Worm (Caenorhabditis elegans) whole organism, L1 larva: Measurements from ENCODE around the gene cox-5A.

Source experiments
- F16B12.6 ChIP-seq: fragments of 150-350 bp; optimal IDR thresholded peaks from 2 replicates; lab custom pipeline; 2014; ENCODE audit warnings: missing biosample characterization, missing genetic modification characterization
- alr-1 ChIP-seq: fragments of 200-800 bp; sonication (Bioruptor generic); optimal IDR thresholded peaks from 2 replicates; lab custom pipeline; 2018; ENCODE audit warnings: borderline replicate concordance, mild to moderate bottlenecking, missing genetic modification characterization, missing compliant biosample characterization
- aly-2 ChIP-seq: fragments of 150-350 bp; optimal IDR thresholded peaks from 2 replicates; lab custom pipeline; 2014; ENCODE audit warnings: missing biosample characterization, missing genetic modification characterization
- ama-1 ChIP-seq: fragments of 150-350 bp; optimal IDR thresholded peaks from 2 replicates; lab custom pipeline; 2014
- ceh-63 ChIP-seq: fragments of 200-800 bp; sonication (Bioruptor generic); optimal IDR thresholded peaks from 2 replicates; lab custom pipeline; 2018; ENCODE audit warnings: mild to moderate bottlenecking, missing genetic modification characterization, missing compliant biosample characterization
- ceh-82 ChIP-seq, 3 experiments: fragments of 150-350 bp in 1 of 3; sonication (generic microtip) in 2 of 3; optimal IDR thresholded peaks; 2 replicates each; lab custom pipeline; 2014 to 2017; ENCODE audit warnings: missing biosample characterization in 3 of 3, missing genetic modification characterization in 3 of 3
- ceh-88 ChIP-seq: fragments of 200-800 bp; sonication (Bioruptor generic); IDR thresholded peaks from 2 replicates; pipeline ENCODE4 v1.3.6; 2022; ENCODE audit warnings: missing genetic modification characterization, missing compliant biosample characterization
- ceh-90 ChIP-seq: sonication (generic microtip); optimal IDR thresholded peaks from 2 replicates; lab custom pipeline; 2016; ENCODE audit warnings: missing genetic modification characterization, missing compliant biosample characterization
- dpl-1 ChIP-seq, 3 experiments: fragments of 150-350 bp in 2 of 3; sonication (generic microtip) in 1 of 3; optimal IDR thresholded peaks; 2 replicates each; lab custom pipeline; 2014 to 2017; ENCODE audit warnings: missing biosample characterization in 3 of 3, missing genetic modification characterization in 3 of 3, missing genetic modification reagents in 3 of 3
- dsc-1 ChIP-seq: sonication (generic microtip); optimal IDR thresholded peaks from 2 replicates; lab custom pipeline; 2016; ENCODE audit warnings: mild to moderate bottlenecking, missing genetic modification characterization, missing compliant biosample characterization
- efl-1 ChIP-seq, 4 experiments: fragments of 150-350 bp; optimal IDR thresholded peaks in 3 of 4; peaks in 1 of 4; 1 replicate in 1 of 4; 2 replicates in 3 of 4; lab custom pipeline; 2014; ENCODE audit warnings: missing biosample characterization in 2 of 4, missing genetic modification characterization in 2 of 4, missing genetic modification reagents in 2 of 4
- egl-27 ChIP-seq, 2 experiments: fragments of 150-350 bp in 1 of 2; sonication (generic microtip); optimal IDR thresholded peaks; 3 replicates each; lab custom pipeline; 2017 to 2018; ENCODE audit warnings: missing biosample characterization in 2 of 2, missing genetic modification characterization in 2 of 2, missing genetic modification reagents in 2 of 2
- ets-5 ChIP-seq: fragments of 200-800 bp; sonication (Bioruptor generic); IDR thresholded peaks from 2 replicates; pipeline ENCODE4 v1.3.6; 2022; ENCODE audit warnings: missing genetic modification characterization, missing compliant biosample characterization
- fkh-10 ChIP-seq: sonication (generic microtip); optimal IDR thresholded peaks from 2 replicates; lab custom pipeline; 2017; ENCODE audit warnings: missing biosample characterization, missing genetic modification reagents, missing genetic modification characterization
- fkh-4 ChIP-seq: sonication (generic microtip); optimal IDR thresholded peaks from 2 replicates; lab custom pipeline; 2016; ENCODE audit warnings: missing compliant biosample characterization, missing genetic modification characterization, borderline replicate concordance
- fos-1 ChIP-seq: fragments of 150-350 bp; optimal IDR thresholded peaks from 2 replicates; lab custom pipeline; 2014; ENCODE audit warnings: missing biosample characterization, missing genetic modification characterization
- grh-1 ChIP-seq: fragments of 200-800 bp; sonication (Bioruptor generic); IDR thresholded peaks from 2 replicates; pipeline ENCODE4 v1.3.6; 2022; ENCODE audit warnings: missing genetic modification reagents, missing genetic modification characterization, missing compliant biosample characterization
- hpl-2 ChIP-seq: fragments of 150-350 bp; optimal IDR thresholded peaks from 2 replicates; lab custom pipeline; 2014; ENCODE audit warnings: missing biosample characterization, missing genetic modification reagents, missing genetic modification characterization
- lin-14 ChIP-seq: fragments of 200-800 bp; sonication (Bioruptor generic); optimal IDR thresholded peaks from 2 replicates; lab custom pipeline; 2018; ENCODE audit warnings: mild to moderate bottlenecking, missing genetic modification characterization, moderate library complexity, missing compliant biosample characterization
- lin-15B ChIP-seq: fragments of 150-350 bp; sonication (generic microtip); optimal IDR thresholded peaks from 3 replicates; lab custom pipeline; 2014; ENCODE audit warnings: missing biosample characterization, missing genetic modification characterization
- lin-35 ChIP-seq, 2 experiments: fragments of 150-350 bp; optimal IDR thresholded peaks; 2 replicates each; lab custom pipeline; 2014; ENCODE audit warnings: missing biosample characterization in 2 of 2, missing genetic modification characterization in 2 of 2, missing genetic modification reagents in 2 of 2
- lin-39 ChIP-seq: fragments of 150-350 bp; optimal IDR thresholded peaks from 2 replicates; lab custom pipeline; 2014; ENCODE audit warnings: missing biosample characterization, missing genetic modification reagents, missing genetic modification characterization
- lsy-2 ChIP-seq, 2 experiments: fragments of 150-350 bp; optimal IDR thresholded peaks; 2 replicates each; lab custom pipeline; 2014; ENCODE audit warnings: missing biosample characterization in 2 of 2, missing genetic modification characterization in 2 of 2
- mdl-1 ChIP-seq, 2 experiments: fragments of 150-350 bp; optimal IDR thresholded peaks; 2 replicates each; lab custom pipeline; 2014 to 2017; ENCODE audit warnings: missing biosample characterization in 2 of 2, missing genetic modification characterization in 2 of 2, inconsistent platforms in 1 of 2
- mef-2 ChIP-seq: fragments of 150-350 bp; optimal IDR thresholded peaks from 2 replicates; lab custom pipeline; 2014; ENCODE audit warnings: missing biosample characterization, missing genetic modification characterization
- mep-1 ChIP-seq: fragments of 150-350 bp; optimal IDR thresholded peaks from 2 replicates; lab custom pipeline; 2014; ENCODE audit warnings: missing biosample characterization, missing genetic modification characterization
- nhr-11 ChIP-seq: fragments of 150-350 bp; optimal IDR thresholded peaks from 2 replicates; lab custom pipeline; 2014; ENCODE audit warnings: missing biosample characterization, missing genetic modification characterization
- nhr-12 ChIP-seq: sonication (generic microtip); optimal IDR thresholded peaks from 2 replicates; lab custom pipeline; 2017; ENCODE audit warnings: missing biosample characterization, missing genetic modification characterization
- nhr-19 ChIP-seq: fragments of 200-800 bp; sonication (Bioruptor generic); conservative IDR thresholded peaks from 2 replicates; pipeline ENCODE4 v1.3.6; 2022; ENCODE audit warnings: missing genetic modification characterization, missing compliant biosample characterization
- nhr-20 ChIP-seq: sonication (generic microtip); optimal IDR thresholded peaks from 2 replicates; lab custom pipeline; 2016; ENCODE audit warnings: mild to moderate bottlenecking, missing genetic modification characterization, missing compliant biosample characterization
- nhr-237 ChIP-seq: fragments of 150-350 bp; optimal IDR thresholded peaks from 2 replicates; lab custom pipeline; 2014; ENCODE audit warnings: missing biosample characterization, missing genetic modification characterization
- nhr-28 ChIP-seq: fragments of 150-350 bp; optimal IDR thresholded peaks from 2 replicates; lab custom pipeline; 2014; ENCODE audit warnings: missing biosample characterization, missing genetic modification characterization
- nhr-71 ChIP-seq: sonication (generic microtip); optimal IDR thresholded peaks from 2 replicates; lab custom pipeline; 2016; ENCODE audit warnings: mild to moderate bottlenecking, missing genetic modification characterization, moderate library complexity, missing compliant biosample characterization
- nhr-77 ChIP-seq: fragments of 150-350 bp; optimal IDR thresholded peaks from 2 replicates; lab custom pipeline; 2014; ENCODE audit warnings: missing biosample characterization, missing genetic modification characterization
- nhr-90 ChIP-seq: sonication (generic microtip); optimal IDR thresholded peaks from 2 replicates; lab custom pipeline; 2016; ENCODE audit warnings: mild to moderate bottlenecking, missing genetic modification characterization, missing compliant biosample characterization; ENCODE audit not compliant: poor library complexity
- pax-3 ChIP-seq: fragments of 200-800 bp; sonication (Bioruptor generic); optimal IDR thresholded peaks from 2 replicates; lab custom pipeline; 2018; ENCODE audit warnings: mild to moderate bottlenecking, missing genetic modification characterization, moderate library complexity, missing compliant biosample characterization
- rnt-1 ChIP-seq: sonication (generic microtip); optimal IDR thresholded peaks from 2 replicates; lab custom pipeline; 2016; ENCODE audit warnings: mild to moderate bottlenecking, missing genetic modification characterization, moderate library complexity, missing compliant biosample characterization
- skn-1 ChIP-seq: fragments of 150-350 bp; optimal IDR thresholded peaks from 2 replicates; lab custom pipeline; 2014; ENCODE audit warnings: missing biosample characterization, missing genetic modification characterization
- snpc-4 ChIP-seq: fragments of 150-350 bp; optimal IDR thresholded peaks from 2 replicates; lab custom pipeline; 2014; ENCODE audit warnings: missing biosample characterization, missing genetic modification characterization
- snu-23 ChIP-seq: sonication (generic microtip); optimal IDR thresholded peaks from 2 replicates; lab custom pipeline; 2016; ENCODE audit warnings: missing genetic modification characterization, missing compliant biosample characterization
- sptf-1 ChIP-seq: fragments of 150-350 bp; optimal IDR thresholded peaks from 2 replicates; lab custom pipeline; 2014; ENCODE audit warnings: missing biosample characterization, missing genetic modification characterization
- sup-37 ChIP-seq: fragments of 200-800 bp; sonication (Bioruptor generic); optimal IDR thresholded peaks from 2 replicates; lab custom pipeline; 2018; ENCODE audit warnings: mild to moderate bottlenecking, missing genetic modification characterization, missing compliant biosample characterization
- tbx-2 ChIP-seq: sonication (generic microtip); optimal IDR thresholded peaks from 2 replicates; lab custom pipeline; 2016; ENCODE audit warnings: missing genetic modification characterization, missing compliant biosample characterization
- unc-130 ChIP-seq: fragments of 150-350 bp; optimal IDR thresholded peaks from 2 replicates; lab custom pipeline; 2017; ENCODE audit warnings: missing biosample characterization, missing genetic modification characterization, inconsistent platforms
- vab-15 ChIP-seq: sonication (generic microtip); optimal IDR thresholded peaks from 2 replicates; lab custom pipeline; 2017; ENCODE audit warnings: missing genotype, mild to moderate bottlenecking, missing genetic modification characterization, missing compliant biosample characterization
- xbp-1 ChIP-seq: sonication (generic microtip); optimal IDR thresholded peaks from 2 replicates; lab custom pipeline; 2016; ENCODE audit warnings: missing genetic modification characterization, missing compliant biosample characterization
- ztf-11 ChIP-seq, 2 experiments: sonication (generic microtip); optimal IDR thresholded peaks; 2 replicates each; lab custom pipeline; 2016 to 2017; ENCODE audit warnings: missing genetic modification characterization in 2 of 2, missing biosample characterization in 1 of 2, missing compliant biosample characterization in 1 of 2

cox-5A gene

ce11 chrIII:12891580-12891979 is 13.7 kb upstream of the cox-5A start, which contains the start of the genes Y37D8A.29 and unc-71:
Gene Y37D8A.29, minus strand, starts transcription at chrIII:12891680.
Gene unc-71, minus strand, starts transcription at chrIII:12891738.
- TF ChIP-seq fkh-10 (GFP tag; lab: Kevin White, UChicago) (no peak), sup-37 (GFP tag; lab: Kevin White, UChicago) (no peak), egl-27 (tag; optimal IDR thresholded peaks at IDR 0.05; lab: Kevin White, UChicago) (no peak), grh-1 (GFP tag; lab: Robert Waterston, UW) (no peak), vab-15 (tag; lab: Kevin White, UChicago) (no peak), mef-2 (no peak), nhr-71 (no peak), lsy-2 (tag; optimal IDR thresholded peaks at IDR 0.05; lab: Kevin White, UChicago) (no peak), nhr-11 (tag; lab: Kevin White, UChicago) (no peak), ceh-82 (tag; optimal IDR thresholded peaks at IDR 0.05; lab: Kevin White, UChicago) (no peak), aly-2 (tag; lab: Kevin White, UChicago) (no peak), ceh-88 (GFP tag; lab: Robert Waterston, UW) (no peak), ceh-90 (tag; lab: Kevin White, UChicago) (no peak), alr-1 (tag; lab: Kevin White, UChicago) (no peak), nhr-237 (tag; lab: Kevin White, UChicago) (no peak), fos-1 (no peak)

ce11 chrIII:12892767-12893166 is 12.5 kb upstream of the cox-5A start:
- no peak for TF ChIP-seq ceh-90 (tag; lab: Kevin White, UChicago)
- TF ChIP-seq tbx-2: no peak
- TF ChIP-seq ceh-63: no peak
- peak; percentile 63 for TF ChIP-seq fkh-10 (GFP tag; lab: Kevin White, UChicago)

ce11 chrIII:12894207-12894606 is 11.1 kb upstream of the cox-5A start:
- TF ChIP-seq efl-1 (optimal IDR thresholded peaks at IDR 0.05; lab: Kevin White, UChicago): no peak
- no peak for TF ChIP-seq efl-1 (GFP tag; optimal IDR thresholded peaks at IDR 0.05 in 1 of 2; lab: Kevin White, UChicago)
- TF ChIP-seq hpl-2 (GFP tag; lab: Kevin White, UChicago): no peak
- TF ChIP-seq tbx-2: no peak
- no peak for TF ChIP-seq vab-15 (tag; lab: Kevin White, UChicago)
- no peak for TF ChIP-seq ets-5 (GFP tag; lab: Robert Waterston, UW)
- TF ChIP-seq ztf-11 (tag; optimal IDR thresholded peaks at IDR 0.05; lab: Kevin White, UChicago): peak in 1 of 2 experiments; percentile 56
- no peak for TF ChIP-seq nhr-12 (tag; lab: Kevin White, UChicago)
- no peak for TF ChIP-seq ceh-88 (GFP tag; lab: Robert Waterston, UW)

- TF ChIP-seq efl-1 (optimal IDR thresholded peaks at IDR 0.05; lab: Kevin White, UChicago) (no peak), efl-1 (GFP tag; optimal IDR thresholded peaks at IDR 0.05 in 1 of 2; lab: Kevin White, UChicago) (peak in 1 of 2 experiments; percentile 16), sptf-1 (no peak), snpc-4 (tag; lab: Kevin White, UChicago) (no peak), fkh-4 (tag; lab: Kevin White, UChicago) (peak; percentile 35), dsc-1 (tag; lab: Kevin White, UChicago) (peak; percentile 82), mdl-1 (tag; optimal IDR thresholded peaks at IDR 0.05; lab: Kevin White, UChicago) (no peak), unc-130 (tag; lab: Kevin White, UChicago) (no peak), lin-35 (GFP tag; optimal IDR thresholded peaks at IDR 0.05; lab: Kevin White, UChicago) (no peak), nhr-19 (no peak), xbp-1 (tag; lab: Kevin White, UChicago) (no peak), mep-1 (tag; lab: Kevin White, UChicago) (no peak), snu-23 (GFP tag; lab: Kevin White, UChicago) (no peak), dpl-1 (GFP tag; optimal IDR thresholded peaks at IDR 0.05; lab: Kevin White, UChicago) (no peak), nhr-28 (tag; lab: Kevin White, UChicago) (no peak), F16B12.6 (tag; lab: Kevin White, UChicago) (no peak), pax-3 (tag; lab: Kevin White, UChicago) (no peak), nhr-77 (tag; lab: Kevin White, UChicago) (no peak), lin-14 (GFP tag; lab: Kevin White, UChicago) (peak; percentile 0), sup-37 (GFP tag; lab: Kevin White, UChicago) (no peak), ceh-82 (tag; optimal IDR thresholded peaks at IDR 0.05; lab: Kevin White, UChicago) (no peak), ama-1 (lab: Kevin White, UChicago) (no peak), nhr-90 (tag; lab: Kevin White, UChicago) (no peak), lin-15B (tag; lab: Kevin White, UChicago) (no peak), skn-1 (tag; lab: Kevin White, UChicago) (no peak), lin-39 (tag; lab: Kevin White, UChicago) (no peak), nhr-20 (tag; lab: Kevin White, UChicago) (no peak), nhr-71 (no peak), rnt-1 (no peak)
These were observed 1.2 kb upstream of the cox-5A start for ce11 chrIII:12904052-12904451.
